Worm (Caenorhabditis elegans) whole organism, L1 larva: ENCODE measurements around the gene T04F8.2.

Experiments
- C16A3.4 ChIP-seq: fragments of 150-350 bp; optimal IDR thresholded peaks from 2 replicates; lab custom pipeline; 2014; ENCODE audit warnings: missing biosample characterization, missing genetic modification characterization
- aly-2 ChIP-seq: fragments of 150-350 bp; optimal IDR thresholded peaks from 2 replicates; lab custom pipeline; 2014; ENCODE audit warnings: missing biosample characterization, missing genetic modification characterization
- blmp-1 ChIP-seq: fragments of 150-350 bp; optimal IDR thresholded peaks from 2 replicates; lab custom pipeline; 2014; ENCODE audit warnings: missing biosample characterization, missing genetic modification characterization
- fkh-8 ChIP-seq: sonication (generic microtip); optimal IDR thresholded peaks from 2 replicates; lab custom pipeline; 2016; ENCODE audit warnings: mild to moderate bottlenecking, missing genetic modification characterization, missing compliant biosample characterization
- lin-13 ChIP-seq: fragments of 150-350 bp; optimal IDR thresholded peaks from 2 replicates; lab custom pipeline; 2014; ENCODE audit warnings: missing biosample characterization, missing genetic modification reagents, missing genetic modification characterization
- mef-2 ChIP-seq: fragments of 150-350 bp; optimal IDR thresholded peaks from 2 replicates; lab custom pipeline; 2014; ENCODE audit warnings: missing biosample characterization, missing genetic modification characterization
- nhr-11 ChIP-seq: fragments of 150-350 bp; optimal IDR thresholded peaks from 2 replicates; lab custom pipeline; 2014; ENCODE audit warnings: missing biosample characterization, missing genetic modification characterization
- nhr-20 ChIP-seq: sonication (generic microtip); optimal IDR thresholded peaks from 2 replicates; lab custom pipeline; 2016; ENCODE audit warnings: mild to moderate bottlenecking, missing genetic modification characterization, missing compliant biosample characterization
- nhr-28 ChIP-seq: fragments of 150-350 bp; optimal IDR thresholded peaks from 2 replicates; lab custom pipeline; 2014; ENCODE audit warnings: missing biosample characterization, missing genetic modification characterization
- unc-62 ChIP-seq: fragments of 150-350 bp; optimal IDR thresholded peaks from 2 replicates; lab custom pipeline; 2014; ENCODE audit warnings: missing biosample characterization, missing genetic modification reagents, missing genetic modification characterization
- ztf-4 ChIP-seq: fragments of 150-350 bp; optimal IDR thresholded peaks from 2 replicates; lab custom pipeline; 2014; ENCODE audit warnings: missing biosample characterization, missing genetic modification characterization

DNA sequence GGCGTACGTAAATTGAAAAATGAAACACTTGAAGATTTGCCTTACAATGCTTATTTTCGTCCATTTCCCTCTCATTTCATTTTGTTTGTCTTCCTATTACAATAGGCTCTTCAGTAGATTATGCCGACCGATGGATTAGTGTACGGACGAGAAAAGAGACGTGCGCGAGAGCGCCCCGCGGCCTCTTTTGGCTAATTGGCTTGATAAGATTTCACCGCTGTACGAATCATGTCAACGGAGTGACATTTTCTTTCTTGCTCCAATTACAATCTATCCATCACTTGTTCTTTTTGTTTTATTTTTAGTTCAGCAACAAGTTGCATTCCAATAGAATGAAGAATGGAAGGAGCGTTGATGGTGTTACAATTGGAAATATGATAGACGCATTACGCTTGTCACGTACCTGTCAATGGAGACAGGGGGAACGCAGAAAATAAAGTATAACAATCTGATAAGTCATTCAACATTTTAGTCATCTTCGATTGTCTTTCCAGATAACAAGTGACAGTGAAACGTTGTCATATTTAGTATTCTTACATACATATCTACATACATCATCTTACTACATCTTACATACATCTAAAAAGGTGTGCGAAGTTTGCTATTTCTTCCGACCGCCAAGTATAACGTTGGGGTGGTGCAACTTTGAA is 48.1 kb downstream of the T04F8.2 start:
- TF ChIP-seq nhr-28 (tag; lab: Kevin White, UChicago) (no peak), blmp-1 (tag; lab: Kevin White, UChicago) (no peak), mef-2 (tag; lab: Kevin White, UChicago) (no peak), lin-13 (no peak), nhr-20 (tag; lab: Kevin White, UChicago) (no peak), fkh-8 (no peak), C16A3.4 (tag; lab: Kevin White, UChicago) (no peak), aly-2 (tag; lab: Kevin White, UChicago) (no peak), ztf-4 (tag; lab: Kevin White, UChicago) (no peak), nhr-11 (tag; lab: Kevin White, UChicago) (no peak), unc-62 (no peak)
